Fruit fly (Drosophila melanogaster): ENCODE results near the gene Apc.
A peak's percentile ranks its signal among the peaks of the same experiment; 100 is the strongest.

Gene Apc

DNA sequence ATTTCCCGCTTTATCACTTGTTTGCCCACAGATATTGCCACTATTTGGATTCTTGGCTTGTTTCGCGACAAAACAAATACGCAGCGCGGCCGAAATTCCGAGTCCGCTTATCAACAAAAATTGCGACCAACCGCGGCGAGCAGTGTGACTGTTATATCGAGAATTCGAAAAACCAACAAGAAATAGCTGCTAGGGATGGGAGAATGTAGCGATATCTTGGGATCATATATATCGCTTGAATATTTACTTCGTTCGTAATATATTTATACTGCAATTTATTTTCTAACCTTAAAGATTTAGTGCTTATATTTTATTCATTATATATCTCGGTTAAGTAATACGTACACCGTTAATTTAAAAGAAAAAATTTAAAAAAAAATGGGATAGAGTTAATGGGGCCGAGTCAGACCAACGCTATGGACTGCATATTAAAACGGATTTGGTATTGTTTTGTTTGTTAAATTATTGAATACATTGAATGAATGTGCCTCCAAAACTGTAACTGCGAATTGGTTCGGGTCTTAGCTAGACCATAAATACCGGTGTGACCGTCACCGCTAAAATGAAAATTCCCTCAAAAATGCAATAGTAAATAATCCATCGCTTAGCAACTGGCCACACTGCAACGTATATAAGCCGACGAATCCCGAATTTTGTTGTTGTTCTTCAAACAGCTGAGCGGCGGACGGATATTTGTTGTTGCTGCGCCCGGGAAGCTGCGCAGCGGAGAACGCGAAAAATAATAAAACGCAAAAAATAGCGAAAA, at the start of gene Apc, which contains the start of gene spg (continued):
- TF ChIP-seq CG2129 (GFP tag; IDR thresholded peaks at IDR 0.05; ENCODE audit: partially characterized antibody): peak; percentile 60
- TF ChIP-seq CG14050 (GFP tag; IDR thresholded peaks at IDR 0.05): peak; percentile 44; the same call in 2 of the 3 replicates
- TF ChIP-seq twi (tag; optimal IDR thresholded peaks at IDR 0.05): no peak
- TF ChIP-seq CG12236 (GFP tag; optimal IDR thresholded peaks at IDR 0.05): no peak
- peak; percentile 82 for TF ChIP-seq pita (GFP tag; optimal IDR thresholded peaks at IDR 0.05)
- TF ChIP-seq Six4 (GFP tag; optimal IDR thresholded peaks at IDR 0.05): no peak
- peak; percentile 30 for TF ChIP-seq Deaf1 (tag; optimal IDR thresholded peaks at IDR 0.05)
- peak; percentile 52 for TF ChIP-seq Xrp1 (GFP tag; IDR thresholded peaks at IDR 0.05)
- TF ChIP-seq CG13424 (tag; optimal IDR thresholded peaks at IDR 0.05): peak; percentile 47
- TF ChIP-seq CG18011 (GFP tag; optimal IDR thresholded peaks at IDR 0.05): no peak
- TF ChIP-seq CG31365 (tag; optimal IDR thresholded peaks at IDR 0.05): peak; percentile 64
- 0 out of 4 replicates have a peak, but pooled peaks have one; percentile 10 for TF ChIP-seq Gug (GFP tag; IDR thresholded peaks at IDR 0.05)
- TF ChIP-seq pb (GFP tag; optimal IDR thresholded peaks at IDR 0.05): no peak
- TF ChIP-seq Poxn (GFP tag; IDR thresholded peaks at IDR 0.05): no peak
- TF ChIP-seq trh (GFP tag; optimal IDR thresholded peaks at IDR 0.05): no peak
- no peak for TF ChIP-seq CG32767 (GFP tag; IDR thresholded peaks at IDR 0.05)
- no peak; the same call in 2 of the 3 replicates for TF ChIP-seq B-H1 (GFP tag; IDR thresholded peaks at IDR 0.05)
- no peak for TF ChIP-seq CG4820 (GFP tag; optimal IDR thresholded peaks at IDR 0.05)
- TF ChIP-seq CG10321 (GFP tag; IDR thresholded peaks at IDR 0.05): 0 out of 2 replicates have a peak, but pooled peaks have one; percentile 5
- TF ChIP-seq dm (GFP tag; optimal IDR thresholded peaks at IDR 0.05): peak; percentile 5
- peak; percentile 60 for TF ChIP-seq CG2678 (tag; optimal IDR thresholded peaks at IDR 0.05)
- no peak for TF ChIP-seq CG17802 (tag; optimal IDR thresholded peaks at IDR 0.05)
- 0 out of 3 replicates have a peak, but pooled peaks have one; percentile 19 for TF ChIP-seq mld (GFP tag; IDR thresholded peaks at IDR 0.05; ENCODE audit: partially characterized antibody)
- peak; percentile 8 for TF ChIP-seq ac (GFP tag; optimal IDR thresholded peaks at IDR 0.05)
- no peak for TF ChIP-seq CG7357 (GFP tag; IDR thresholded peaks at IDR 0.05)
- peak; percentile 70 for TF ChIP-seq YL-1 (GFP tag; optimal IDR thresholded peaks at IDR 0.05)
- TF ChIP-seq CG11696 (GFP tag; IDR thresholded peaks at IDR 0.05): no peak
- peak; percentile 15 for TF ChIP-seq Hr3 (GFP tag; optimal IDR thresholded peaks at IDR 0.05)
- TF ChIP-seq CG10147 (GFP tag; optimal IDR thresholded peaks at IDR 0.05): peak; percentile 29
- no peak for TF ChIP-seq sim (GFP tag; IDR thresholded peaks at IDR 0.05)
- TF ChIP-seq CG10959 (GFP tag; IDR thresholded peaks at IDR 0.05): peak; percentile 45; the same call in 1 of the 2 replicates
- no peak for TF ChIP-seq peb (GFP tag; IDR thresholded peaks at IDR 0.05)
- TF ChIP-seq MTF-1 (GFP tag; optimal IDR thresholded peaks at IDR 0.05; ENCODE audit: borderline replicate concordance): peak; percentile 66
- TF ChIP-seq H2.0 (GFP tag; IDR thresholded peaks at IDR 0.05): no peak
- peak; percentile 58 for TF ChIP-seq Sin3A (optimal IDR thresholded peaks at IDR 0.05)
- TF ChIP-seq Sox102F (GFP tag; optimal IDR thresholded peaks at IDR 0.05): peak; percentile 17
- no peak for TF ChIP-seq ap (GFP tag; IDR thresholded peaks at IDR 0.05)
- peak; percentile 44 for TF ChIP-seq CG18599 (GFP tag; optimal IDR thresholded peaks at IDR 0.05)
- TF ChIP-seq Dref (GFP tag; IDR thresholded peaks at IDR 0.05): no peak; the same call in 1 of the 2 replicates
- TF ChIP-seq CG4328 (GFP tag; optimal IDR thresholded peaks at IDR 0.05): peak; percentile 6
- TF ChIP-seq wor (GFP tag; IDR thresholded peaks at IDR 0.05): no peak
- TF ChIP-seq Trl (optimal IDR thresholded peaks at IDR 0.05): no peak
- TF ChIP-seq Trl (GFP tag; optimal IDR thresholded peaks at IDR 0.05): peak; percentile 48
- no peak for TF ChIP-seq CG14667 (GFP tag; IDR thresholded peaks at IDR 0.05)
- peak; percentile 29 for TF ChIP-seq Fer3 (tag; optimal IDR thresholded peaks at IDR 0.05)
- TF ChIP-seq hb (GFP tag; IDR thresholded peaks at IDR 0.05; ENCODE audit: partially characterized antibody): peak; percentile 53; the same call in 1 of the 3 replicates
- peak; percentile 11 for TF ChIP-seq Kr (GFP tag; optimal IDR thresholded peaks at IDR 0.05)
- TF ChIP-seq bab2 (GFP tag; optimal IDR thresholded peaks at IDR 0.05): peak; percentile 64
- TF ChIP-seq Bgb (GFP tag; IDR thresholded peaks at IDR 0.05; ENCODE audit: partially characterized antibody): peak; percentile 65
- peak; percentile 40 for TF ChIP-seq Hand (GFP tag; optimal IDR thresholded peaks at IDR 0.05)
